Fruit fly (Drosophila melanogaster) whole organism, embryonic: ENCODE results near the gene CG4293.

Source experiments
- Antp ChIP-seq: fragments of 200-800 bp; sonication (Bioruptor generic); optimal IDR thresholded peaks from 3 replicates; lab custom pipeline; 2016; ENCODE audit warnings: missing biosample characterization, missing genetic modification characterization
- Blimp-1 ChIP-seq: fragments of 200-800 bp; sonication (Bioruptor generic); optimal IDR thresholded peaks from 3 replicates; lab custom pipeline; 2018; ENCODE audit warnings: missing biosample characterization, missing genetic modification characterization, mild to moderate bottlenecking, moderate library complexity, missing genetic modification reagents
- CG12236 ChIP-seq: fragments of 200-800 bp; sonication (Bioruptor generic); optimal IDR thresholded peaks from 2 replicates; lab custom pipeline; 2016; ENCODE audit warnings: missing biosample characterization, missing genetic modification characterization
- CG13424 ChIP-seq: fragments of 200-800 bp; sonication (Bioruptor generic); optimal IDR thresholded peaks from 2 replicates; lab custom pipeline; 2019; ENCODE audit warnings: missing biosample characterization, mild to moderate bottlenecking, missing genetic modification characterization, moderate library complexity
- CG13775 ChIP-seq: fragments of 200-800 bp; sonication (Bioruptor generic); optimal IDR thresholded peaks from 3 replicates; lab custom pipeline; 2017; ENCODE audit warnings: missing biosample characterization, mild to moderate bottlenecking, missing genetic modification characterization
- CG1602 ChIP-seq: fragments of 200-800 bp; sonication (Bioruptor generic); optimal IDR thresholded peaks from 3 replicates; lab custom pipeline; 2016; ENCODE audit warnings: missing biosample characterization, missing genetic modification characterization
- CG2129 ChIP-seq: fragments of 200-800 bp; sonication (Bioruptor generic); IDR thresholded peaks from 2 replicates; pipeline ENCODE4 v1.3.6; 2022; ENCODE audit warnings: missing biosample characterization, missing genetic modification characterization; ENCODE audit not compliant: partially characterized antibody
- CG30431 ChIP-seq: fragments of 200-800 bp; sonication (Bioruptor generic); optimal IDR thresholded peaks from 2 replicates; lab custom pipeline; 2017; ENCODE audit warnings: missing biosample characterization, missing genetic modification characterization
- CG3065 ChIP-seq: fragments of 200-800 bp; sonication (Bioruptor generic); optimal IDR thresholded peaks from 2 replicates; lab custom pipeline; 2016; ENCODE audit warnings: missing biosample characterization, missing genetic modification characterization
- CG4730 ChIP-seq: fragments of 200-800 bp; sonication (Bioruptor generic); IDR thresholded peaks from 2 replicates; pipeline ENCODE4 v1.3.6; 2022; ENCODE audit warnings: missing biosample characterization, missing genetic modification characterization
- CG4854 ChIP-seq: fragments of 200-800 bp; sonication (Bioruptor generic); optimal IDR thresholded peaks from 2 replicates; lab custom pipeline; 2016; ENCODE audit warnings: missing biosample characterization, missing genetic modification characterization, inconsistent platforms
- CG6272 ChIP-seq: fragments of 200-800 bp; sonication (Bioruptor generic); IDR thresholded peaks from 2 replicates; pipeline ENCODE4 v1.3.6; 2022; ENCODE audit warnings: missing biosample characterization, missing genetic modification characterization
- CG6791 ChIP-seq: fragments of 200-800 bp; sonication (Bioruptor generic); IDR thresholded peaks from 3 replicates; pipeline ENCODE4 v1.3.6; 2022; ENCODE audit warnings: missing biosample characterization, missing genetic modification characterization; ENCODE audit not compliant: partially characterized antibody
- CG8478 ChIP-seq: fragments of >200 bp; optimal IDR thresholded peaks from 2 replicates; lab custom pipeline; 2018
- CG8924 ChIP-seq: fragments of 200-800 bp; optimal IDR thresholded peaks from 3 replicates; lab custom pipeline; 2019; ENCODE audit warnings: missing biosample characterization, mild to moderate bottlenecking, missing genetic modification characterization, moderate library complexity
- CHES-1-like ChIP-seq: fragments of 200-800 bp; sonication (Bioruptor generic); optimal IDR thresholded peaks from 2 replicates; lab custom pipeline; 2016; ENCODE audit warnings: missing biosample characterization, missing genetic modification characterization
- Chrac-16 ChIP-seq: fragments of 200-800 bp; sonication (Bioruptor generic); optimal IDR thresholded peaks from 3 replicates; lab custom pipeline; 2016; ENCODE audit warnings: missing biosample characterization, missing genetic modification characterization
- Dip2 ChIP-seq: fragments of 200-800 bp; sonication (Bioruptor generic); IDR thresholded peaks from 2 replicates; pipeline ENCODE4 v1.3.6; 2022; ENCODE audit warnings: missing biosample characterization, missing genetic modification characterization
- Elba2 ChIP-seq: fragments of 200-800 bp; sonication (Bioruptor generic); optimal IDR thresholded peaks from 3 replicates; lab custom pipeline; 2016; ENCODE audit warnings: missing biosample characterization, missing genetic modification characterization
- GATAe ChIP-seq: fragments of 200-800 bp; sonication (Bioruptor generic); conservative IDR thresholded peaks from 2 replicates; pipeline ENCODE4 v1.3.6; 2022; ENCODE audit warnings: missing biosample characterization, missing genetic modification characterization
- MBD-R2 ChIP-seq: fragments of 200-800 bp; sonication (Bioruptor generic); IDR thresholded peaks from 2 replicates; pipeline ENCODE4 v1.3.6; 2022; ENCODE audit warnings: missing biosample characterization, missing genetic modification characterization
- Med ChIP-seq: fragments of 200-800 bp; sonication (Bioruptor generic); peaks from one replicate; lab custom pipeline; 2016; ENCODE audit warnings: missing biosample characterization, missing genetic modification characterization, mild to moderate bottlenecking, inconsistent platforms, moderate library complexity
- Scr ChIP-seq: fragments of 200-800 bp; sonication (Bioruptor generic); IDR thresholded peaks from 2 replicates; pipeline ENCODE4 v1.3.6; 2022; ENCODE audit warnings: missing biosample characterization, missing genetic modification characterization; ENCODE audit not compliant: partially characterized antibody
- Six4 ChIP-seq: fragments of 200-800 bp; sonication (Bioruptor generic); optimal IDR thresholded peaks from 2 replicates; lab custom pipeline; 2016; ENCODE audit warnings: missing biosample characterization, missing genetic modification characterization
- ac ChIP-seq: fragments of 200-800 bp; sonication (Bioruptor generic); optimal IDR thresholded peaks from 3 replicates; lab custom pipeline; 2017; ENCODE audit warnings: missing biosample characterization, mild to moderate bottlenecking, missing genetic modification characterization
- amos ChIP-seq: fragments of 200-800 bp; sonication (Bioruptor generic); IDR thresholded peaks from 2 replicates; pipeline ENCODE4 v1.3.6; 2022; ENCODE audit warnings: missing biosample characterization, missing genetic modification characterization; ENCODE audit not compliant: partially characterized antibody
- az2 ChIP-seq: fragments of 200-800 bp; sonication (Bioruptor generic); optimal IDR thresholded peaks from 3 replicates; lab custom pipeline; 2016; ENCODE audit warnings: missing biosample characterization, missing genetic modification characterization
- chinmo ChIP-seq: fragments of 200-800 bp; sonication (Bioruptor generic); IDR thresholded peaks from 4 replicates; pipeline ENCODE4 v1.3.6; 2022; ENCODE audit warnings: missing biosample characterization, missing genetic modification characterization; ENCODE audit not compliant: partially characterized antibody
- dan ChIP-seq: fragments of 200-800 bp; sonication (Bioruptor generic); IDR thresholded peaks from 2 replicates; pipeline ENCODE4 v1.3.6; 2022; ENCODE audit warnings: missing biosample characterization, missing genetic modification characterization
- exex ChIP-seq: fragments of 200-800 bp; sonication (Bioruptor generic); optimal IDR thresholded peaks from 4 replicates; lab custom pipeline; 2018; ENCODE audit warnings: missing biosample characterization, mild to moderate bottlenecking, missing genetic modification characterization, moderate library complexity
- ham ChIP-seq: fragments of 200-800 bp; sonication (Bioruptor generic); IDR thresholded peaks from 2 replicates; pipeline ENCODE4 v1.3.6; 2022; ENCODE audit warnings: missing biosample characterization, missing genetic modification characterization
- insv ChIP-seq, 2 experiments: fragments of 200-800 bp; sonication (Bioruptor generic); optimal IDR thresholded peaks; 3 replicates each; lab custom pipeline; 2016 to 2018; ENCODE audit warnings: missing biosample characterization in 2 of 2, missing genetic modification characterization in 2 of 2
- ken ChIP-seq: fragments of 200-800 bp; sonication (Bioruptor generic); IDR thresholded peaks from 3 replicates; pipeline ENCODE4 v1.3.6; 2022; ENCODE audit warnings: missing biosample characterization, missing genetic modification characterization
- lbe ChIP-seq: fragments of 200-800 bp; sonication (Bioruptor generic); optimal IDR thresholded peaks from 2 replicates; lab custom pipeline; 2016; ENCODE audit warnings: missing biosample characterization, mild to moderate bottlenecking, missing genetic modification characterization
- nerfin-2 ChIP-seq: fragments of 200-800 bp; sonication (Bioruptor generic); IDR thresholded peaks from 2 replicates; pipeline ENCODE4 v1.3.6; 2022; ENCODE audit warnings: missing biosample characterization, missing genetic modification characterization; ENCODE audit not compliant: partially characterized antibody
- nmo ChIP-seq: fragments of 200-800 bp; sonication (Bioruptor generic); optimal IDR thresholded peaks from 2 replicates; lab custom pipeline; 2018; ENCODE audit warnings: missing biosample characterization, mild to moderate bottlenecking, missing genetic modification characterization, moderate library complexity
- nom ChIP-seq: fragments of 200-800 bp; sonication (Bioruptor generic); optimal IDR thresholded peaks from 2 replicates; lab custom pipeline; 2017; ENCODE audit warnings: missing biosample characterization, missing genetic modification characterization, mild to moderate bottlenecking, moderate library complexity, missing genetic modification reagents
- otp ChIP-seq: fragments of 200-800 bp; sonication (Bioruptor generic); IDR thresholded peaks from 3 replicates; pipeline ENCODE4, ENCODE4 v1.3.6; 2022; ENCODE audit warnings: missing biosample characterization, missing genetic modification characterization
- p53 ChIP-seq: fragments of 200-800 bp; sonication (Bioruptor generic); optimal IDR thresholded peaks from 2 replicates; lab custom pipeline; 2016; ENCODE audit warnings: missing biosample characterization, missing genetic modification characterization
- pfk ChIP-seq: fragments of 200-800 bp; sonication (Bioruptor generic); optimal IDR thresholded peaks from 2 replicates; lab custom pipeline; 2018; ENCODE audit warnings: missing biosample characterization, mild to moderate bottlenecking, missing genetic modification characterization, moderate library complexity
- phol ChIP-seq: fragments of 200-800 bp; sonication (Bioruptor generic); optimal IDR thresholded peaks from 3 replicates; lab custom pipeline; 2018; ENCODE audit warnings: missing biosample characterization, mild to moderate bottlenecking, missing genetic modification characterization, moderate library complexity
- psq ChIP-seq: fragments of 200-800 bp; sonication (Bioruptor generic); optimal IDR thresholded peaks from 2 replicates; lab custom pipeline; 2017; ENCODE audit warnings: missing biosample characterization, missing genetic modification characterization
- pum ChIP-seq: fragments of 200-800 bp; sonication (Bioruptor generic); optimal IDR thresholded peaks from 2 replicates; lab custom pipeline; 2016; ENCODE audit warnings: missing biosample characterization, missing genetic modification characterization
- slou ChIP-seq: fragments of 200-800 bp; sonication (Bioruptor generic); optimal IDR thresholded peaks from 3 replicates; lab custom pipeline; 2016; ENCODE audit warnings: missing biosample characterization, missing genetic modification characterization
- usp ChIP-seq: fragments of >200 bp; optimal IDR thresholded peaks from 2 replicates; lab custom pipeline; 2017; ENCODE audit warnings: missing biosample characterization, missing genetic modification characterization
- vnd ChIP-seq: fragments of 200-800 bp; sonication (Bioruptor generic); IDR thresholded peaks from 3 replicates; pipeline ENCODE4 v1.3.6; 2022; ENCODE audit warnings: missing biosample characterization, missing genetic modification characterization; ENCODE audit not compliant: partially characterized antibody
- zen ChIP-seq: fragments of 200-800 bp; sonication (Bioruptor generic); optimal IDR thresholded peaks from 3 replicates; lab custom pipeline; 2018; ENCODE audit warnings: missing biosample characterization, mild to moderate bottlenecking, missing genetic modification characterization, moderate library complexity
- zf30C ChIP-seq: fragments of 200-800 bp; sonication (Bioruptor generic); optimal IDR thresholded peaks from 3 replicates; lab custom pipeline; 2018; ENCODE audit warnings: missing biosample characterization, mild to moderate bottlenecking, missing genetic modification characterization
- zfh1 ChIP-seq: fragments of 200-800 bp; sonication (Bioruptor generic); IDR thresholded peaks from 3 replicates; pipeline ENCODE4 v1.3.6; 2022; ENCODE audit warnings: missing biosample characterization, missing genetic modification characterization

CG4293 gene

DNA sequence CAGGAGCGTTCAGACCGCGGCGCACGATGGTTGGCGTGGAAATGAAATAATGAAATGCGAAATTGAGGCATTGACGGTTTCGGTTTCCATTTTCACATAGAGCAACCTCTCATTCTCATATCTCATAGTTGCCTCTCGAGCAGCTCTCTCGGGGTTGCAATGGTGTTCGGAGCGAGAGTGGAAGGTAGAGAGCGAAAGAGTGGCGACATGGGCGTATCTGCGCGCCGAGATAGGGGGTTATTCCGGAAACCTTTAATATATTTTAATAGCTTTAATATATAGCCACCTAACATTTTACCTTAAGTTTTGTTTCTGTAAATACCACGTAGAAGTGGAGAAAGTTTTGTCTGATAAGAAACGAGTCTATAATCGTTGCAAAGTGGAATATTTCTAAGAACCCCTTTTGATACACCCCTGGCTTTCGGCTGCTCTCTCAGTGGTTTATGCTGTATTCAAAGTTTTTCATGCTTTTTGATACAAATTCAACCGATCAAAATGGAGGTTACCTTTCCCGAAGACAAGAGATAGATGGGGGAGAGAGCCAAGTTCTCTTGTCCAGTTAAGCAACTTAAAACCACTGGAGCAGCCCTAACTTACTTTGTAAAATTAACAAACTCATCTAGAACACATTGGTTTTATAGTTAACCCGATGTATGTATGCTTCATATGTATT lies 6.8 kb downstream of the CG4293 start, which contains the start of gene elav (continued):
- TF ChIP-seq ken (peak; percentile 97), zf30C (GFP tag; lab: Kevin White, UChicago) (peak; percentile 58), MBD-R2 (GFP tag; lab: Robert Waterston, UW) (peak; percentile 98), pum (GFP tag; lab: Kevin White, UChicago) (peak; percentile 97), insv (GFP tag; optimal IDR thresholded peaks at IDR 0.05; lab: Kevin White, UChicago) (peak; percentile 31 to 87), otp (GFP tag; lab: Robert Waterston, UW) (peak; percentile 98), phol (tag; lab: Kevin White, UChicago) (peak; percentile 98), CG1602 (peak; percentile 98), nerfin-2 (GFP tag; lab: Robert Waterston, UW) (no peak), CG2129 (GFP tag; lab: Robert Waterston, UW) (no peak), pfk (GFP tag; lab: Kevin White, UChicago) (peak; percentile 78), vnd (GFP tag; lab: Robert Waterston, UW) (no peak), p53 (peak; percentile 80), Dip2 (GFP tag; lab: Robert Waterston, UW) (peak; percentile 78), Six4 (GFP tag; lab: Kevin White, UChicago) (peak; percentile 98), chinmo (GFP tag; lab: Robert Waterston, UW) (no peak), Elba2 (GFP tag; lab: Kevin White, UChicago) (peak; percentile 84), CG6272 (GFP tag; lab: Robert Waterston, UW) (peak; percentile 96), CG4730 (GFP tag; lab: Robert Waterston, UW) (peak; percentile 97), Chrac-16 (GFP tag; lab: Kevin White, UChicago) (peak; percentile 99), Antp (GFP tag; lab: Kevin White, UChicago) (peak; percentile 94), CG30431 (GFP tag; lab: Kevin White, UChicago) (peak; percentile 96), CG6791 (GFP tag; lab: Robert Waterston, UW) (0 out of 3 replicates have a peak, but pooled peaks have one; percentile 34), CHES-1-like (GFP tag; lab: Kevin White, UChicago) (peak; percentile 95), CG8478 (lab: Kevin White, UChicago) (no peak), ham (GFP tag; lab: Robert Waterston, UW) (peak; percentile 95), psq (GFP tag; lab: Kevin White, UChicago) (peak; percentile 95), ac (GFP tag; lab: Kevin White, UChicago) (peak; percentile 98), GATAe (GFP tag; lab: Robert Waterston, UW) (peak; percentile 94), zen (tag; lab: Kevin White, UChicago) (peak; percentile 98), zfh1 (GFP tag; lab: Robert Waterston, UW) (peak; percentile 98), exex (tag; lab: Kevin White, UChicago) (peak; percentile 95), CG4854 (GFP tag; lab: Kevin White, UChicago) (peak; percentile 95), CG13424 (tag; lab: Kevin White, UChicago) (peak; percentile 99), usp (no peak), az2 (GFP tag; lab: Kevin White, UChicago) (peak; percentile 99), slou (peak; percentile 97), dan (GFP tag; lab: Robert Waterston, UW) (peak; percentile 93), Blimp-1 (GFP tag; lab: Kevin White, UChicago) (peak; percentile 97), CG8924 (tag; lab: Kevin White, UChicago) (peak; percentile 99), amos (0 out of 2 replicates have a peak, but pooled peaks have one; percentile 22), CG13775 (GFP tag; lab: Kevin White, UChicago) (peak; percentile 99), lbe (peak; percentile 96), CG12236 (GFP tag; lab: Kevin White, UChicago) (peak; percentile 92), nom (GFP tag; lab: Kevin White, UChicago) (peak; percentile 98), Med (peak; percentile 99), nmo (GFP tag; lab: Kevin White, UChicago) (peak; percentile 99), Scr (peak; percentile 10; the same call in 1 of the 2 replicates), CG3065 (peak; percentile 94)
